Fruit fly (Drosophila melanogaster) whole organism, prepupa: Measurements from ENCODE around the gene Scr.

Experiments used
- fd85E ChIP-seq: fragments of 200-800 bp; sonication (Bioruptor generic); optimal IDR thresholded peaks from 3 replicates; lab custom pipeline; 2016; ENCODE audit warnings: missing biosample characterization, missing genetic modification characterization
- svp ChIP-seq: fragments of 200-800 bp; sonication (Bioruptor generic); peaks from one replicate; lab custom pipeline; 2016; ENCODE audit warnings: missing biosample characterization, missing genetic modification characterization

DNA sequence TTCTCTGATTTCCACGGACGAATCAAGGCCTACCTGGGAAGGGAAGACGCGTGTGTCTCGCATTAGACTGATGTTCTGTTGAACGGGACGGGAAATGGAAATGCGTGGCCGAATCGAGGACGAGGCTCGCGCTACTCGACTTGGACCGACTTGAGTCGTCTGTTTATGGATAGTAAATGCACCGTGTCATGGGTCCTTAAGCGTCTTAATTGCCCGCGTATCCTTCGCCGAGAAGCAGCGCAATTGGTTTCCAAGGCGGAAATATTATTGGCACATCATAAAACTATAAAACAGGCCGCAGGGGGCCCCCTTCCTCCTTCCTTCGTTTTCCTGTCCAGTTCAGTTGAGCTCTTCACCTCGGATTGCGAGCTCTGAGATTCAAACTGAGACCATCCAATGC lies 9.2 kb upstream of the Scr start:
- no peak for TF ChIP-seq svp (GFP tag; lab: Kevin White, UChicago)
- no peak for TF ChIP-seq fd85E
